Worm (Caenorhabditis elegans): ENCODE measurements around the gene ced-11.

- TF ChIP-seq F13H6.1 (tag; optimal IDR thresholded peaks at IDR 0.05) (no peak), fkh-10 (GFP tag; optimal IDR thresholded peaks at IDR 0.05) (no peak), nhr-11 (tag; optimal IDR thresholded peaks at IDR 0.05) (no peak), unc-86 (tag; optimal IDR thresholded peaks at IDR 0.05) (no peak), pag-3 (tag; optimal IDR thresholded peaks at IDR 0.05; ENCODE audit: borderline replicate concordance) (no peak), ceh-19 (GFP tag; optimal IDR thresholded peaks at IDR 0.05) (no peak), pat-9 (tag; optimal IDR thresholded peaks at IDR 0.05) (no peak), ceh-6 (GFP tag; optimal IDR thresholded peaks at IDR 0.05) (no peak), ceh-31 (tag; optimal IDR thresholded peaks at IDR 0.05) (no peak)
Measured at ce11 chrIII:9105653-9106052, 13.7 kb upstream of the ced-11 start.
